Fruit fly (Drosophila melanogaster) whole organism, embryonic: ENCODE results near the gene Ptp10D.

Experiments
- CG11085 ChIP-seq: fragments of 200-800 bp; sonication (Bioruptor generic); IDR thresholded peaks from 2 replicates; pipeline ENCODE4 v1.3.6; 2022; ENCODE audit warnings: missing biosample characterization, missing genetic modification characterization
- CG12219 ChIP-seq: fragments of 200-800 bp; sonication (Bioruptor generic); optimal IDR thresholded peaks from 3 replicates; lab custom pipeline; 2018; ENCODE audit warnings: missing biosample characterization, mild to moderate bottlenecking, missing genetic modification characterization
- CG1233 ChIP-seq: fragments of 200-800 bp; sonication (Bioruptor generic); optimal IDR thresholded peaks from 4 replicates; lab custom pipeline; 2018; ENCODE audit warnings: missing biosample characterization, mild to moderate bottlenecking, missing genetic modification characterization
- CG12744 ChIP-seq: fragments of 200-800 bp; sonication (Bioruptor generic); optimal IDR thresholded peaks from 2 replicates; lab custom pipeline; 2016; ENCODE audit warnings: missing biosample characterization, missing genetic modification characterization
- CG12769 ChIP-seq: fragments of 200-800 bp; sonication (Bioruptor generic); optimal IDR thresholded peaks from 2 replicates; lab custom pipeline; 2019; ENCODE audit warnings: missing biosample characterization, mild to moderate bottlenecking, missing genetic modification characterization, moderate library complexity
- CG13123 ChIP-seq: fragments of 200-800 bp; sonication (Bioruptor generic); optimal IDR thresholded peaks from 2 replicates; lab custom pipeline; 2016; ENCODE audit warnings: missing biosample characterization, missing genetic modification characterization
- CG13287 ChIP-seq: fragments of 200-800 bp; sonication (Bioruptor generic); IDR thresholded peaks from 2 replicates; pipeline ENCODE4 v1.3.6; 2022; ENCODE audit warnings: missing biosample characterization, missing genetic modification characterization; ENCODE audit not compliant: partially characterized antibody
- CG1529 ChIP-seq: fragments of 200-800 bp; sonication (Bioruptor generic); optimal IDR thresholded peaks from 3 replicates; lab custom pipeline; 2018; ENCODE audit warnings: missing biosample characterization, missing genetic modification characterization
- CG16779 ChIP-seq: fragments of 200-800 bp; sonication (Bioruptor generic); IDR thresholded peaks from 2 replicates; pipeline ENCODE4 v1.3.6; 2022; ENCODE audit warnings: missing biosample characterization, missing genetic modification characterization
- CG17829 ChIP-seq: fragments of 200-800 bp; optimal IDR thresholded peaks from 2 replicates; lab custom pipeline; 2019; ENCODE audit warnings: missing biosample characterization, mild to moderate bottlenecking, missing genetic modification characterization, moderate library complexity
- CG17912 ChIP-seq: fragments of 200-800 bp; sonication (Bioruptor generic); optimal IDR thresholded peaks from 2 replicates; lab custom pipeline; 2018; ENCODE audit warnings: missing biosample characterization, mild to moderate bottlenecking, missing genetic modification characterization
- CG18619 ChIP-seq: fragments of 200-800 bp; sonication (Bioruptor generic); optimal IDR thresholded peaks from 3 replicates; lab custom pipeline; 2017; ENCODE audit warnings: missing biosample characterization, mild to moderate bottlenecking, missing genetic modification characterization
- CG18764 ChIP-seq: fragments of 200-800 bp; sonication (Bioruptor generic); optimal IDR thresholded peaks from 3 replicates; lab custom pipeline; 2016; ENCODE audit warnings: missing biosample characterization, missing genetic modification characterization
- CG2120 ChIP-seq: fragments of 200-800 bp; sonication (Bioruptor generic); optimal IDR thresholded peaks from 3 replicates; lab custom pipeline; 2016; ENCODE audit warnings: missing biosample characterization, missing genetic modification characterization
- CG4854 ChIP-seq: fragments of 200-800 bp; sonication (Bioruptor generic); optimal IDR thresholded peaks from 2 replicates; lab custom pipeline; 2016; ENCODE audit warnings: missing biosample characterization, missing genetic modification characterization, inconsistent platforms
- CG5953 ChIP-seq: fragments of 200-800 bp; sonication (Bioruptor generic); IDR thresholded peaks from 2 replicates; pipeline ENCODE4 v1.3.6; 2022; ENCODE audit warnings: missing biosample characterization, missing genetic modification characterization
- CG6254 ChIP-seq: fragments of 200-800 bp; sonication (Bioruptor generic); optimal IDR thresholded peaks from 3 replicates; lab custom pipeline; 2017; ENCODE audit warnings: mild to moderate bottlenecking, missing biosample characterization, missing genetic modification reagents, missing genetic modification characterization
- CG7786 ChIP-seq: fragments of 200-800 bp; sonication (Bioruptor generic); optimal IDR thresholded peaks from 2 replicates; lab custom pipeline; 2016; ENCODE audit warnings: missing biosample characterization, missing genetic modification characterization
- CG8924 ChIP-seq: fragments of 200-800 bp; optimal IDR thresholded peaks from 3 replicates; lab custom pipeline; 2019; ENCODE audit warnings: missing biosample characterization, mild to moderate bottlenecking, missing genetic modification characterization, moderate library complexity
- Camta ChIP-seq: fragments of 200-800 bp; sonication (Bioruptor generic); optimal IDR thresholded peaks from 2 replicates; lab custom pipeline; 2016; ENCODE audit warnings: missing biosample characterization, missing genetic modification characterization
- D19B ChIP-seq: fragments of 200-800 bp; sonication (Bioruptor generic); optimal IDR thresholded peaks from 2 replicates; lab custom pipeline; 2017; ENCODE audit warnings: missing biosample characterization, mild to moderate bottlenecking, missing genetic modification characterization
- Deaf1 ChIP-seq: fragments of 200-800 bp; optimal IDR thresholded peaks from 3 replicates; lab custom pipeline; 2019; ENCODE audit warnings: missing biosample characterization, mild to moderate bottlenecking, missing genetic modification characterization, moderate library complexity
- Drgx ChIP-seq: fragments of 200-800 bp; sonication (Bioruptor generic); IDR thresholded peaks from 2 replicates; pipeline ENCODE4 v1.3.6; 2022; ENCODE audit warnings: missing biosample characterization, missing genetic modification characterization
- Ets97D ChIP-seq: fragments of 200-800 bp; sonication (Bioruptor generic); optimal IDR thresholded peaks from 3 replicates; lab custom pipeline; 2016; ENCODE audit warnings: missing biosample characterization, missing genetic modification characterization
- HLH54F ChIP-seq: fragments of 200-800 bp; sonication (Bioruptor generic); optimal IDR thresholded peaks from 3 replicates; lab custom pipeline; 2016; ENCODE audit warnings: missing biosample characterization, missing genetic modification characterization
- Hr51 ChIP-seq, 2 experiments: fragments of 200-800 bp; sonication (Bioruptor generic); optimal IDR thresholded peaks; 2 replicates in 1 of 2; 3 replicates in 1 of 2; lab custom pipeline; 2016 to 2018; ENCODE audit warnings: missing biosample characterization in 2 of 2, missing genetic modification characterization in 2 of 2, mild to moderate bottlenecking in 1 of 2, moderate library complexity in 1 of 2
- Max ChIP-seq: fragments of 200-800 bp; sonication (Bioruptor generic); optimal IDR thresholded peaks from 2 replicates; lab custom pipeline; 2016; ENCODE audit warnings: missing biosample characterization, mild to moderate bottlenecking, missing genetic modification characterization
- Mrtf ChIP-seq: fragments of 200-800 bp; sonication (Bioruptor generic); IDR thresholded peaks from 3 replicates; pipeline ENCODE4 v1.3.6; 2022; ENCODE audit warnings: missing biosample characterization, missing genetic modification characterization
- NFAT ChIP-seq: fragments of 200-800 bp; sonication (Bioruptor generic); IDR thresholded peaks from 2 replicates; pipeline ENCODE4 v1.3.6; 2022; ENCODE audit warnings: missing biosample characterization, missing genetic modification characterization
- Opbp ChIP-seq: fragments of 200-800 bp; sonication (Bioruptor generic); IDR thresholded peaks from 3 replicates; pipeline ENCODE4 v1.3.6; 2022; ENCODE audit warnings: missing biosample characterization, missing genetic modification characterization; ENCODE audit not compliant: partially characterized antibody
- Poxn ChIP-seq: fragments of 200-800 bp; sonication (Bioruptor generic); IDR thresholded peaks from 2 replicates; pipeline ENCODE4 v1.3.6; 2022; ENCODE audit warnings: missing biosample characterization, missing genetic modification characterization
- Sox102F ChIP-seq: fragments of 200-800 bp; sonication (Bioruptor generic); optimal IDR thresholded peaks from 2 replicates; lab custom pipeline; 2018; ENCODE audit warnings: missing biosample characterization, mild to moderate bottlenecking, missing genetic modification characterization, moderate library complexity
- Taf1 ChIP-seq: fragments of 200-800 bp; sonication (Bioruptor generic); IDR thresholded peaks from 2 replicates; pipeline ENCODE4 v1.3.6; 2022; ENCODE audit warnings: missing biosample characterization, missing genetic modification characterization
- az2 ChIP-seq: fragments of 200-800 bp; sonication (Bioruptor generic); optimal IDR thresholded peaks from 3 replicates; lab custom pipeline; 2016; ENCODE audit warnings: missing biosample characterization, missing genetic modification characterization
- bab2 ChIP-seq: fragments of 200-800 bp; sonication (Bioruptor generic); optimal IDR thresholded peaks from 2 replicates; lab custom pipeline; 2016; ENCODE audit warnings: missing biosample characterization, missing genetic modification characterization
- bcd ChIP-seq: fragments of 200-800 bp; sonication (Bioruptor generic); optimal IDR thresholded peaks from 2 replicates; lab custom pipeline; 2017; ENCODE audit warnings: missing biosample characterization, mild to moderate bottlenecking, missing genetic modification characterization
- dmrt99B ChIP-seq: fragments of 200-800 bp; sonication (Bioruptor generic); optimal IDR thresholded peaks from 2 replicates; lab custom pipeline; 2018; ENCODE audit warnings: missing biosample characterization, mild to moderate bottlenecking, missing genetic modification characterization, moderate library complexity
- fd96Cb ChIP-seq: fragments of 200-800 bp; sonication (Bioruptor generic); optimal IDR thresholded peaks from 2 replicates; lab custom pipeline; 2018; ENCODE audit warnings: missing biosample characterization, mild to moderate bottlenecking, missing genetic modification characterization, moderate library complexity
- lola ChIP-seq, 3 experiments: fragments of >200 bp in 2 of 3; fragments of 200-800 bp in 1 of 3; sonication (Bioruptor generic) in 1 of 3; optimal IDR thresholded peaks; 2 replicates each; lab custom pipeline; 2017 to 2019; ENCODE audit warnings: missing biosample characterization in 3 of 3, missing genetic modification characterization in 3 of 3, mild to moderate bottlenecking in 1 of 3, moderate library complexity in 1 of 3
- lov ChIP-seq, 2 experiments: fragments of 200-800 bp in 1 of 2; fragments of >200 bp in 1 of 2; sonication (Bioruptor generic) in 1 of 2; IDR thresholded peaks in 1 of 2; optimal IDR thresholded peaks in 1 of 2; 2 replicates in 1 of 2; 3 replicates in 1 of 2; pipeline versions ENCODE4 v1.3.6 to Lab custom; 2017 to 2022; ENCODE audit warnings: missing biosample characterization in 1 of 2, missing genetic modification characterization in 1 of 2
- nau ChIP-seq: fragments of 200-800 bp; sonication (Bioruptor generic); optimal IDR thresholded peaks from 3 replicates; lab custom pipeline; 2017; ENCODE audit warnings: missing biosample characterization, mild to moderate bottlenecking, missing genetic modification characterization, missing genetic modification reagents
- oc ChIP-seq: fragments of 200-800 bp; sonication (Bioruptor generic); optimal IDR thresholded peaks from 2 replicates; lab custom pipeline; 2018; ENCODE audit warnings: missing biosample characterization, mild to moderate bottlenecking, missing genetic modification characterization, moderate library complexity
- pan ChIP-seq, 4 experiments: fragments of >200 bp in 3 of 4; fragments of 200-800 bp in 1 of 4; sonication (Bioruptor generic) in 1 of 4; optimal IDR thresholded peaks in 3 of 4; IDR thresholded peaks in 1 of 4; 2 replicates each; pipeline versions ENCODE4 v1.3.6 to Lab custom; 2017 to 2022; ENCODE audit warnings: missing biosample characterization in 2 of 4, missing genetic modification characterization in 2 of 4, mixed read lengths in 1 of 4
- salm ChIP-seq: fragments of 200-800 bp; sonication (Bioruptor generic); optimal IDR thresholded peaks from 2 replicates; lab custom pipeline; 2018; ENCODE audit warnings: missing biosample characterization, mild to moderate bottlenecking, missing genetic modification characterization
- sd ChIP-seq: fragments of 200-800 bp; sonication (Bioruptor generic); optimal IDR thresholded peaks from 3 replicates; lab custom pipeline; 2018; ENCODE audit warnings: missing biosample characterization, mild to moderate bottlenecking, missing genetic modification characterization, moderate library complexity
- sna ChIP-seq: fragments of 200-800 bp; sonication (Bioruptor generic); IDR thresholded peaks from 2 replicates; pipeline ENCODE4 v1.3.6; 2022; ENCODE audit warnings: missing biosample characterization, missing genetic modification characterization; ENCODE audit not compliant: partially characterized antibody
- usp ChIP-seq: fragments of >200 bp; optimal IDR thresholded peaks from 2 replicates; lab custom pipeline; 2017; ENCODE audit warnings: missing biosample characterization, missing genetic modification characterization

Gene Ptp10D

dm6 chrX:11694959-11695882 is 73.4 kb downstream of the Ptp10D start, which contains the start of gene PhKgamma (continued):
- TF ChIP-seq CG17912 (GFP tag; lab: Kevin White, UChicago) (peak; percentile 45), CG2120 (peak; percentile 46), Deaf1 (tag; lab: Kevin White, UChicago) (no peak), Hr51 (GFP tag; optimal IDR thresholded peaks at IDR 0.05; lab: Kevin White, UChicago) (peak in 1 of 2 experiments; percentile 22), HLH54F (GFP tag; lab: Kevin White, UChicago) (no peak), CG5953 (no peak), Mrtf (no peak), oc (peak; percentile 40), Ets97D (GFP tag; lab: Kevin White, UChicago) (peak; percentile 88), Poxn (GFP tag; lab: Robert Waterston, UW) (no peak), CG1233 (GFP tag; lab: Kevin White, UChicago) (no peak), CG17829 (tag; lab: Kevin White, UChicago) (peak; percentile 54), sna (GFP tag; lab: Robert Waterston, UW) (peak; percentile 86), lola (GFP tag; optimal IDR thresholded peaks at IDR 0.05; lab: Kevin White, UChicago) (no peak), salm (no peak), bab2 (GFP tag; lab: Kevin White, UChicago) (no peak), CG13287 (GFP tag; lab: Robert Waterston, UW) (peak; percentile 93), CG18764 (GFP tag; lab: Kevin White, UChicago) (no peak), Taf1 (GFP tag; lab: Robert Waterston, UW) (no peak), az2 (GFP tag; lab: Kevin White, UChicago) (no peak), CG4854 (no peak), fd96Cb (tag; lab: Kevin White, UChicago) (no peak), CG16779 (GFP tag; lab: Robert Waterston, UW) (no peak), CG11085 (GFP tag; lab: Robert Waterston, UW) (no peak), Drgx (GFP tag; lab: Robert Waterston, UW) (0 out of 2 replicates have a peak, but pooled peaks have one; percentile 7), sd (tag; lab: Kevin White, UChicago) (no peak), CG12219 (GFP tag; lab: Kevin White, UChicago) (no peak), usp (GFP tag; lab: Kevin White, UChicago) (no peak), CG12744 (GFP tag; lab: Kevin White, UChicago) (no peak), Camta (GFP tag; lab: Kevin White, UChicago) (no peak), CG1529 (GFP tag; lab: Kevin White, UChicago) (no peak), lov (optimal IDR thresholded peaks at IDR 0.05; lab: Kevin White, UChicago) (no peak), lov (GFP tag; IDR thresholded peaks at IDR 0.05; lab: Robert Waterston, UW) (no peak), bcd (GFP tag; lab: Kevin White, UChicago) (no peak), nau (GFP tag; lab: Kevin White, UChicago) (no peak), D19B (no peak), CG18619 (no peak), Max (GFP tag; lab: Kevin White, UChicago) (no peak), CG7786 (no peak), CG12769 (tag; lab: Kevin White, UChicago) (no peak), CG13123 (GFP tag; lab: Kevin White, UChicago) (no peak), NFAT (GFP tag; lab: Robert Waterston, UW) (peak; percentile 42; the same call in 1 of the 2 replicates), Opbp (GFP tag; lab: Robert Waterston, UW) (peak; percentile 96), CG6254 (GFP tag; lab: Kevin White, UChicago) (no peak), Sox102F (no peak), pan (optimal IDR thresholded peaks at IDR 0.05; lab: Kevin White, UChicago) (no peak), pan (GFP tag; optimal IDR thresholded peaks at IDR 0.05 in 1 of 2, IDR thresholded peaks at IDR 0.05 in 1 of 2) (no peak), CG8924 (tag; lab: Kevin White, UChicago) (peak; percentile 53), dmrt99B (tag; lab: Kevin White, UChicago) (no peak)
